Worm (Caenorhabditis elegans) whole organism, L2 larva: ENCODE results near the gene K11C4.2.
A peak's percentile ranks its signal among the peaks of the same experiment; 100 is the strongest.

Experiments used
- alr-1 ChIP-seq: fragments of 150-350 bp; optimal IDR thresholded peaks from 2 replicates; lab custom pipeline; 2014; ENCODE audit warnings: missing biosample characterization, missing genetic modification characterization
- egl-27 ChIP-seq: sonication (generic microtip); optimal IDR thresholded peaks from 3 replicates; lab custom pipeline; 2017; ENCODE audit warnings: missing biosample characterization, missing genetic modification reagents, missing genetic modification characterization
- lsy-2 ChIP-seq, 2 experiments: fragments of 150-350 bp in 1 of 2; sonication (generic microtip) in 1 of 2; optimal IDR thresholded peaks; 2 replicates each; lab custom pipeline; 2014 to 2017; ENCODE audit warnings: missing biosample characterization in 2 of 2, missing genetic modification characterization in 2 of 2
- sma-9 ChIP-seq, 2 experiments: fragments of 150-350 bp in 1 of 2; sonication (generic microtip) in 1 of 2; optimal IDR thresholded peaks; 2 replicates each; lab custom pipeline; 2014 to 2016; ENCODE audit warnings: missing genetic modification characterization in 2 of 2, mild to moderate bottlenecking in 1 of 2, missing biosample characterization in 1 of 2, missing compliant biosample characterization in 1 of 2, missing genetic modification reagents in 1 of 2, moderate library complexity in 1 of 2
- unc-62 ChIP-seq: fragments of 150-350 bp; optimal IDR thresholded peaks from 2 replicates; lab custom pipeline; 2014; ENCODE audit warnings: missing biosample characterization, missing genetic modification reagents, missing genetic modification characterization

DNA sequence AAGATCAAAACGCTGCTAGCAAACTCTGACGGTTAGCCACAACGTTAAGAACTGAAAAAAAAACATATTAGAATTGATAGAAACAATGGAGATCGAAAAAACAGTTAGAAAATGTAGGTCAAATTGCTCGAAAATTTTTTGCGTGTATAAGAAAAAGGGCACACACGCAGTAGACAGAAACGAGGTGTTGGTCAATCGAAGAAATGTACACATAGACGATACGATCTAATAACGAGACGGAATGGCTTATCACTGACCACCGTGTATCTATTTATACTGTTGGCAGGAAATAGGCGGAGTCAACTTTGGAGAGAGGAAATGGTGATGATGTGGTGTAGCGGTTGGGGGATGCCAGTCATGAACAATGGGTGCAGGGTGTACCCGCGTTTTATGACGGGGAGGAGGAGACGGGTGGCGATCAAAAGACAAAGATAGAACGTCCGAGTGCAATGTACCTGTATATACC, 5.3 kb downstream of the K11C4.2 start, which contains the start of gene odc-1:
- TF ChIP-seq egl-27 (tag; lab: Kevin White, UChicago) (no peak), unc-62 (GFP tag; lab: Kevin White, UChicago) (no peak), lsy-2 (tag; optimal IDR thresholded peaks at IDR 0.05; lab: Kevin White, UChicago) (no peak), sma-9 (GFP tag; optimal IDR thresholded peaks at IDR 0.05; lab: Kevin White, UChicago) (peak; percentile 25), sma-9 (tag; optimal IDR thresholded peaks at IDR 0.05; lab: Kevin White, UChicago) (no peak), alr-1 (no peak)
